Fruit fly (Drosophila melanogaster): ENCODE results near the gene cv.

The cv gene

dm6 chrX:5696436-5697022, 6.7 kb downstream of the cv start (continued):
- no peak for TF ChIP-seq sna (GFP tag; IDR thresholded peaks at IDR 0.05; ENCODE audit: partially characterized antibody)
- no peak for TF ChIP-seq Opbp (GFP tag; IDR thresholded peaks at IDR 0.05; ENCODE audit: partially characterized antibody)
- TF ChIP-seq CG7786 (GFP tag; optimal IDR thresholded peaks at IDR 0.05), result peak; percentile 97
- no peak for TF ChIP-seq Bgb (GFP tag; IDR thresholded peaks at IDR 0.05; ENCODE audit: partially characterized antibody)
- TF ChIP-seq CG12155 (GFP tag; optimal IDR thresholded peaks at IDR 0.05), result peak; percentile 95
- TF ChIP-seq cas (GFP tag; IDR thresholded peaks at IDR 0.05), result peak; percentile 75
- TF ChIP-seq Dll (GFP tag; IDR thresholded peaks at IDR 0.05; ENCODE audit: partially characterized antibody), result no peak
- TF ChIP-seq amos (GFP tag; IDR thresholded peaks at IDR 0.05; ENCODE audit: partially characterized antibody), result no peak
- TF ChIP-seq CG7556 (GFP tag; optimal IDR thresholded peaks at IDR 0.05), result peak; percentile 96
- TF ChIP-seq CG32532 (GFP tag; IDR thresholded peaks at IDR 0.05), result peak; percentile 90
- peak; percentile 98 for TF ChIP-seq ab (GFP tag; optimal IDR thresholded peaks at IDR 0.05)
- TF ChIP-seq Fer2 (tag; optimal IDR thresholded peaks at IDR 0.05), result peak; percentile 85
- peak; percentile 93 for TF ChIP-seq oc (tag; optimal IDR thresholded peaks at IDR 0.05)
- TF ChIP-seq ap (GFP tag; IDR thresholded peaks at IDR 0.05), result peak; percentile 94
- peak; percentile 86 for TF ChIP-seq wor (GFP tag; IDR thresholded peaks at IDR 0.05)
- peak; percentile 36 for TF ChIP-seq pfk (GFP tag; optimal IDR thresholded peaks at IDR 0.05)
- TF ChIP-seq CG11560 (tag; IDR thresholded peaks at IDR 0.05), result peak; percentile 86
- TF ChIP-seq CG2120 (GFP tag; optimal IDR thresholded peaks at IDR 0.05), result peak; percentile 93
- peak; percentile 87 for TF ChIP-seq Elba2 (GFP tag; optimal IDR thresholded peaks at IDR 0.05)
- TF ChIP-seq dimm (GFP tag; IDR thresholded peaks at IDR 0.05), result peak; percentile 86
- peak; percentile 95 for TF ChIP-seq esg (GFP tag; conservative IDR thresholded peaks at IDR 0.05)
- TF ChIP-seq grau (tag; optimal IDR thresholded peaks at IDR 0.05), result peak; percentile 66
- TF ChIP-seq Vsx1 (GFP tag; optimal IDR thresholded peaks at IDR 0.05), result peak; percentile 80
- TF ChIP-seq corto (GFP tag; optimal IDR thresholded peaks at IDR 0.05), result peak; percentile 88
- TF ChIP-seq CG8388 (GFP tag; optimal IDR thresholded peaks at IDR 0.05), result peak; percentile 86
- TF ChIP-seq CG2202 (tag; optimal IDR thresholded peaks at IDR 0.05), result peak; percentile 88
- peak; percentile 90 for TF ChIP-seq Myb (GFP tag; optimal IDR thresholded peaks at IDR 0.05)
- TF ChIP-seq ro (GFP tag; IDR thresholded peaks at IDR 0.05), result peak; percentile 81
- TF ChIP-seq CG7839 (tag; optimal IDR thresholded peaks at IDR 0.05), result peak; percentile 96
- TF ChIP-seq Eip74EF (GFP tag; optimal IDR thresholded peaks at IDR 0.05), result peak in 1 of 2 experiments; percentile 89
- TF ChIP-seq tna (GFP tag; IDR thresholded peaks at IDR 0.05; ENCODE audit: partially characterized antibody), result no peak
- TF ChIP-seq Deaf1 (tag; optimal IDR thresholded peaks at IDR 0.05), result peak; percentile 42
- TF ChIP-seq HmgZ (tag; optimal IDR thresholded peaks at IDR 0.05), result peak; percentile 86
- peak; percentile 95 for TF ChIP-seq unpg (GFP tag; optimal IDR thresholded peaks at IDR 0.05)
- peak; percentile 86 for TF ChIP-seq CG6854 (GFP tag; optimal IDR thresholded peaks at IDR 0.05)
- TF ChIP-seq CG11085 (GFP tag; IDR thresholded peaks at IDR 0.05), result peak; percentile 86
- TF ChIP-seq CG15696 (tag; optimal IDR thresholded peaks at IDR 0.05), result peak; percentile 97
- TF ChIP-seq Kr (GFP tag; optimal IDR thresholded peaks at IDR 0.05), result peak; percentile 88
- TF ChIP-seq CG11696 (GFP tag; IDR thresholded peaks at IDR 0.05), result peak; percentile 81
- TF ChIP-seq CG12071 (GFP tag; optimal IDR thresholded peaks at IDR 0.05), result peak; percentile 94
- peak; percentile 60 for TF ChIP-seq twi (tag; optimal IDR thresholded peaks at IDR 0.05)
- peak; percentile 93 for TF ChIP-seq slbo (GFP tag; IDR thresholded peaks at IDR 0.05)
- TF ChIP-seq bab2 (GFP tag; optimal IDR thresholded peaks at IDR 0.05), result peak; percentile 97
- TF ChIP-seq HLH3B (GFP tag; IDR thresholded peaks at IDR 0.05), result peak; percentile 97
- TF ChIP-seq Atf6 (GFP tag; IDR thresholded peaks at IDR 0.05), result peak; percentile 88
- TF ChIP-seq row (GFP tag; IDR thresholded peaks at IDR 0.05), result peak; percentile 95
- TF ChIP-seq Six4 (GFP tag; optimal IDR thresholded peaks at IDR 0.05), result peak; percentile 98
- peak; percentile 92 for TF ChIP-seq cato (GFP tag; optimal IDR thresholded peaks at IDR 0.05; ENCODE audit: borderline replicate concordance)
- TF ChIP-seq Taf1 (GFP tag; IDR thresholded peaks at IDR 0.05), result peak; percentile 63; the same call in 1 of the 2 replicates
- peak; percentile 96 for TF ChIP-seq CG1024 (GFP tag; IDR thresholded peaks at IDR 0.05)
